Fruit fly (Drosophila melanogaster): Measurements from ENCODE around the gene CG1503.
A peak's percentile ranks its signal among the peaks of the same experiment; 100 is the strongest.

CG1503 gene

dm6 chrX:21073641-21074328 lies 32.4 kb downstream of the CG1503 start:
- TF ChIP-seq EcR (GFP tag; optimal IDR thresholded peaks at IDR 0.05) (no peak), CG8478 (optimal IDR thresholded peaks at IDR 0.05) (no peak), Dll (optimal IDR thresholded peaks at IDR 0.05) (no peak), usp (GFP tag; optimal IDR thresholded peaks at IDR 0.05) (no peak), pan (optimal IDR thresholded peaks at IDR 0.05) (no peak), psq (optimal IDR thresholded peaks at IDR 0.05) (no peak)

- no peak for TF ChIP-seq CG8478 (optimal IDR thresholded peaks at IDR 0.05)
- peak in 1 of 2 experiments; percentile 13 for TF ChIP-seq EcR (GFP tag; optimal IDR thresholded peaks at IDR 0.05)
These were observed 33.2 kb downstream of the CG1503 start for dm6 chrX:21072953-21073352.

dm6 chrX:21071693-21072357 lies 34.3 kb downstream of the CG1503 start:
- TF ChIP-seq pan (optimal IDR thresholded peaks at IDR 0.05) (no peak), EcR (GFP tag; optimal IDR thresholded peaks at IDR 0.05) (peak; percentile 35 to 73)

dm6 chrX:21067908-21068307 lies 38.3 kb downstream of the CG1503 start:
- TF ChIP-seq psq (optimal IDR thresholded peaks at IDR 0.05) (no peak), CG8478 (optimal IDR thresholded peaks at IDR 0.05) (no peak), EcR (GFP tag; optimal IDR thresholded peaks at IDR 0.05) (no peak), usp (GFP tag; optimal IDR thresholded peaks at IDR 0.05) (no peak), Dll (optimal IDR thresholded peaks at IDR 0.05) (no peak), pan (optimal IDR thresholded peaks at IDR 0.05) (no peak)

dm6 chrX:21067474-21067873 lies 38.7 kb downstream of the CG1503 start, which contains the start of gene CG32512:
TSS of gene CG32512 (minus strand) at chrX:21067540.
- TF ChIP-seq CG8478 (optimal IDR thresholded peaks at IDR 0.05) = no peak
- TF ChIP-seq pan (optimal IDR thresholded peaks at IDR 0.05) = no peak
- no peak for TF ChIP-seq usp (GFP tag; optimal IDR thresholded peaks at IDR 0.05)
- no peak for TF ChIP-seq psq (optimal IDR thresholded peaks at IDR 0.05)
- TF ChIP-seq EcR (GFP tag; optimal IDR thresholded peaks at IDR 0.05) = no peak

- TF ChIP-seq CG8478 (optimal IDR thresholded peaks at IDR 0.05) (no peak), EcR (GFP tag; optimal IDR thresholded peaks at IDR 0.05) (no peak), pan (optimal IDR thresholded peaks at IDR 0.05) (no peak), psq (optimal IDR thresholded peaks at IDR 0.05) (no peak), usp (GFP tag; optimal IDR thresholded peaks at IDR 0.05) (no peak), Dll (optimal IDR thresholded peaks at IDR 0.05) (no peak)
These were observed 40.4 kb downstream of the CG1503 start for dm6 chrX:21065775-21066174.

- TF ChIP-seq EcR (GFP tag; optimal IDR thresholded peaks at IDR 0.05) (no peak), Dll (optimal IDR thresholded peaks at IDR 0.05) (no peak), CG8478 (optimal IDR thresholded peaks at IDR 0.05) (no peak), pan (optimal IDR thresholded peaks at IDR 0.05) (no peak), psq (optimal IDR thresholded peaks at IDR 0.05) (no peak), usp (GFP tag; optimal IDR thresholded peaks at IDR 0.05) (no peak)
These were observed 41.2 kb downstream of the CG1503 start for dm6 chrX:21064927-21065326.

- no peak for TF ChIP-seq usp (GFP tag; optimal IDR thresholded peaks at IDR 0.05)
- no peak for TF ChIP-seq Dll (optimal IDR thresholded peaks at IDR 0.05)
- TF ChIP-seq pan (optimal IDR thresholded peaks at IDR 0.05) = no peak
- TF ChIP-seq CG8478 (optimal IDR thresholded peaks at IDR 0.05) = peak; percentile 29
These were observed 45.6 kb downstream of the CG1503 start for dm6 chrX:21060579-21060978.

- no peak for TF ChIP-seq Dll (optimal IDR thresholded peaks at IDR 0.05)
- no peak for TF ChIP-seq CG8478 (optimal IDR thresholded peaks at IDR 0.05)
- no peak for TF ChIP-seq psq (optimal IDR thresholded peaks at IDR 0.05)
- no peak for TF ChIP-seq usp (GFP tag; optimal IDR thresholded peaks at IDR 0.05)
- TF ChIP-seq EcR (GFP tag; optimal IDR thresholded peaks at IDR 0.05) = no peak
- TF ChIP-seq pan (optimal IDR thresholded peaks at IDR 0.05) = no peak
These were observed 47.2 kb downstream of the CG1503 start for dm6 chrX:21058991-21059390.

dm6 chrX:21058437-21058836 lies 47.7 kb downstream of the CG1503 start:
- TF ChIP-seq Dll (optimal IDR thresholded peaks at IDR 0.05) = no peak
- TF ChIP-seq CG8478 (optimal IDR thresholded peaks at IDR 0.05) = no peak
- TF ChIP-seq usp (GFP tag; optimal IDR thresholded peaks at IDR 0.05) = no peak
- TF ChIP-seq EcR (GFP tag; optimal IDR thresholded peaks at IDR 0.05) = no peak

dm6 chrX:21056732-21057131 lies 49.4 kb downstream of the CG1503 start:
- TF ChIP-seq pan (optimal IDR thresholded peaks at IDR 0.05) (no peak), usp (GFP tag; optimal IDR thresholded peaks at IDR 0.05) (no peak)

dm6 chrX:21054963-21055480 lies 51.1 kb downstream of the CG1503 start:
- TF ChIP-seq usp (GFP tag; optimal IDR thresholded peaks at IDR 0.05) = no peak
- no peak for TF ChIP-seq Dll (optimal IDR thresholded peaks at IDR 0.05)
- no peak for TF ChIP-seq pan (optimal IDR thresholded peaks at IDR 0.05)
- no peak for TF ChIP-seq CG8478 (optimal IDR thresholded peaks at IDR 0.05)
- no peak for TF ChIP-seq EcR (GFP tag; optimal IDR thresholded peaks at IDR 0.05)
- no peak for TF ChIP-seq psq (optimal IDR thresholded peaks at IDR 0.05)

Measured in whole organism.